Worm (Caenorhabditis elegans) whole organism, L4/young adult: Measurements from ENCODE around the gene C07D8.6.

Experiments
- W03F9.2 ChIP-seq: fragments of 150-350 bp; optimal IDR thresholded peaks from 2 replicates; lab custom pipeline; 2014; ENCODE audit warnings: missing biosample characterization, missing genetic modification characterization
- dao-5 ChIP-seq: sonication (generic microtip); optimal IDR thresholded peaks from 2 replicates; lab custom pipeline; 2016; ENCODE audit warnings: missing genotype, missing genetic modification characterization, moderate library complexity, missing compliant biosample characterization
- him-1 ChIP-seq: sonication (generic microtip); optimal IDR thresholded peaks from 2 replicates; lab custom pipeline; 2016; ENCODE audit warnings: missing genotype, missing genetic modification reagents, missing genetic modification characterization, missing compliant biosample characterization

- TF ChIP-seq him-1 (tag; lab: Kevin White, UChicago): no peak
- peak; percentile 66 for TF ChIP-seq W03F9.2 (tag; lab: Kevin White, UChicago)
- no peak for TF ChIP-seq dao-5 (tag; lab: Kevin White, UChicago)
These were observed at the start of gene C07D8.6 for ce11 chrX:7340915-7341559.
